Fruit fly (Drosophila melanogaster): Measurements from ENCODE around the gene Lsp1beta.

Gene Lsp1beta

dm6 chr2L:852647-853111, 45.6 kb upstream of the Lsp1beta start, which contains the start of the genes CG4291 and kraken (continued):
- TF ChIP-seq gfzf (GFP tag; optimal IDR thresholded peaks at IDR 0.05): peak; percentile 30
- peak; percentile 84 for TF ChIP-seq sens (GFP tag)
- no peak for TF ChIP-seq wek (GFP tag; optimal IDR thresholded peaks at IDR 0.05)
- TF ChIP-seq gem (tag; optimal IDR thresholded peaks at IDR 0.05): peak; percentile 52
- no peak for TF ChIP-seq CG3726 (GFP tag; IDR thresholded peaks at IDR 0.05)
- peak; percentile 58 for TF ChIP-seq HLH54F (GFP tag; optimal IDR thresholded peaks at IDR 0.05)
- TF ChIP-seq Spps (tag; optimal IDR thresholded peaks at IDR 0.05): no peak
- TF ChIP-seq CG9609 (GFP tag; optimal IDR thresholded peaks at IDR 0.05): peak; percentile 56
- peak; percentile 35; the same call in 1 of the 2 replicates for TF ChIP-seq Drgx (GFP tag; IDR thresholded peaks at IDR 0.05)
- peak; percentile 67 for TF ChIP-seq HLH4C (GFP tag; IDR thresholded peaks at IDR 0.05; ENCODE audit: partially characterized antibody)
- TF ChIP-seq pnt (GFP tag; optimal IDR thresholded peaks at IDR 0.05): peak; percentile 58
- TF ChIP-seq Sin3A (optimal IDR thresholded peaks at IDR 0.05): peak; percentile 34
- TF ChIP-seq HHEX (GFP tag; optimal IDR thresholded peaks at IDR 0.05): peak; percentile 39
- peak; percentile 53; the same call in 1 of the 2 replicates for TF ChIP-seq lmd (GFP tag; IDR thresholded peaks at IDR 0.05)
- TF ChIP-seq CG12744 (GFP tag; optimal IDR thresholded peaks at IDR 0.05): peak; percentile 43
- TF ChIP-seq CG1792 (GFP tag; optimal IDR thresholded peaks at IDR 0.05): peak; percentile 31
- TF ChIP-seq Nf-YB (GFP tag; optimal IDR thresholded peaks at IDR 0.05): no peak
- no peak for TF ChIP-seq CG12236 (GFP tag; optimal IDR thresholded peaks at IDR 0.05)
- TF ChIP-seq al (GFP tag; IDR thresholded peaks at IDR 0.05): 0 out of 2 replicates have a peak, but pooled peaks have one; percentile 18
- peak; percentile 40 for TF ChIP-seq Hsf (GFP tag; optimal IDR thresholded peaks at IDR 0.05)
- no peak for TF ChIP-seq CG11695 (GFP tag; IDR thresholded peaks at IDR 0.05)
- TF ChIP-seq CG18011 (GFP tag; optimal IDR thresholded peaks at IDR 0.05): peak; percentile 27
- peak; percentile 67 for TF ChIP-seq chm (GFP tag; IDR thresholded peaks at IDR 0.05)
- TF ChIP-seq row (GFP tag; IDR thresholded peaks at IDR 0.05): peak; percentile 88
- peak; percentile 81 for TF ChIP-seq CG1603 (tag; optimal IDR thresholded peaks at IDR 0.05)
- TF ChIP-seq CG5245 (GFP tag; optimal IDR thresholded peaks at IDR 0.05): no peak
- no peak for TF ChIP-seq CG4820 (GFP tag; optimal IDR thresholded peaks at IDR 0.05)
- peak; percentile 72 to 74 for TF ChIP-seq dpn (GFP tag; optimal IDR thresholded peaks at IDR 0.05)
- peak; percentile 63 for TF ChIP-seq CG13296 (GFP tag; optimal IDR thresholded peaks at IDR 0.05)
- peak; percentile 60 for TF ChIP-seq sob (GFP tag; IDR thresholded peaks at IDR 0.05)
- peak; percentile 57 for TF ChIP-seq abd-A (tag; optimal IDR thresholded peaks at IDR 0.05)
- TF ChIP-seq CG15696 (tag; optimal IDR thresholded peaks at IDR 0.05): peak; percentile 47
- peak; percentile 49; the same call in 1 of the 2 replicates for TF ChIP-seq CG31441 (GFP tag; IDR thresholded peaks at IDR 0.05)
- no peak for TF ChIP-seq CG9727 (GFP tag; optimal IDR thresholded peaks at IDR 0.05)
- peak; percentile 67 for TF ChIP-seq chn (GFP tag; optimal IDR thresholded peaks at IDR 0.05)
- peak; percentile 62 for TF ChIP-seq CG15479 (GFP tag; optimal IDR thresholded peaks at IDR 0.05)
- TF ChIP-seq crc (GFP tag; optimal IDR thresholded peaks at IDR 0.05): peak; percentile 32
- peak; percentile 21 for TF ChIP-seq Max (GFP tag; optimal IDR thresholded peaks at IDR 0.05)
- TF ChIP-seq CG2678 (tag; optimal IDR thresholded peaks at IDR 0.05): peak; percentile 59
- no peak for TF ChIP-seq CG31388 (GFP tag; optimal IDR thresholded peaks at IDR 0.05)
- peak; percentile 44 for TF ChIP-seq CG17328 (GFP tag; IDR thresholded peaks at IDR 0.05)
- TF ChIP-seq NC2β (GFP tag; optimal IDR thresholded peaks at IDR 0.05): no peak
- peak; percentile 42; the same call in 1 of the 3 replicates for TF ChIP-seq zfh1 (GFP tag; IDR thresholded peaks at IDR 0.05)
- TF ChIP-seq CG17186 (GFP tag; optimal IDR thresholded peaks at IDR 0.05): peak; percentile 62
- TF ChIP-seq dmrt11E (tag; optimal IDR thresholded peaks at IDR 0.05): peak; percentile 6
- no peak for TF ChIP-seq danr (GFP tag; IDR thresholded peaks at IDR 0.05)
- TF ChIP-seq Aef1 (GFP tag; IDR thresholded peaks at IDR 0.05): peak; percentile 56
- no peak for TF ChIP-seq nau (GFP tag; optimal IDR thresholded peaks at IDR 0.05)
- no peak for TF ChIP-seq CG17802 (tag; optimal IDR thresholded peaks at IDR 0.05)
- TF ChIP-seq CG13894 (tag; optimal IDR thresholded peaks at IDR 0.05): peak; percentile 77
- peak; percentile 57 for TF ChIP-seq CG14441 (GFP tag; IDR thresholded peaks at IDR 0.05)

All from whole organism, embryonic.